Fruit fly (Drosophila melanogaster) whole organism, embryonic: ENCODE results near the gene CG8925.

ENCODE experiments used
- Abd-B ChIP-seq: fragments of 200-800 bp; sonication (Bioruptor generic); optimal IDR thresholded peaks from 2 replicates; lab custom pipeline; 2018; ENCODE audit warnings: missing biosample characterization, mild to moderate bottlenecking, missing genetic modification characterization, moderate library complexity
- Asciz ChIP-seq: fragments of 200-800 bp; sonication (Bioruptor generic); optimal IDR thresholded peaks from 2 replicates; lab custom pipeline; 2017; ENCODE audit warnings: missing biosample characterization, mild to moderate bottlenecking, missing genetic modification characterization, missing genetic modification reagents
- C15 ChIP-seq: fragments of 200-800 bp; sonication (Bioruptor generic); IDR thresholded peaks from 3 replicates; pipeline ENCODE4 v1.3.6; 2022; ENCODE audit warnings: missing biosample characterization, missing genetic modification characterization
- CG13287 ChIP-seq: fragments of 200-800 bp; sonication (Bioruptor generic); IDR thresholded peaks from 2 replicates; pipeline ENCODE4 v1.3.6; 2022; ENCODE audit warnings: missing biosample characterization, missing genetic modification characterization; ENCODE audit not compliant: partially characterized antibody
- CG14441 ChIP-seq: fragments of 200-800 bp; sonication (Bioruptor generic); IDR thresholded peaks from 2 replicates; pipeline ENCODE4 v1.3.6; 2022; ENCODE audit warnings: missing biosample characterization, missing genetic modification characterization
- CG15269 ChIP-seq: fragments of 200-800 bp; sonication (Bioruptor generic); optimal IDR thresholded peaks from 2 replicates; lab custom pipeline; 2018; ENCODE audit warnings: missing biosample characterization, mild to moderate bottlenecking, missing genetic modification characterization, moderate library complexity
- CG1647 ChIP-seq: fragments of 200-800 bp; sonication (Bioruptor generic); optimal IDR thresholded peaks from 3 replicates; lab custom pipeline; 2016; ENCODE audit warnings: missing biosample characterization, missing genetic modification characterization
- CG2199 ChIP-seq: fragments of 200-800 bp; sonication (Bioruptor generic); IDR thresholded peaks from 3 replicates; pipeline ENCODE4 v1.3.6; 2022; ENCODE audit warnings: missing biosample characterization, missing genetic modification characterization
- CG2678 ChIP-seq: fragments of 200-800 bp; sonication (Bioruptor generic); optimal IDR thresholded peaks from 3 replicates; lab custom pipeline; 2019; ENCODE audit warnings: missing biosample characterization, mild to moderate bottlenecking, missing genetic modification characterization, moderate library complexity
- CG2889 ChIP-seq: fragments of 200-800 bp; sonication (Bioruptor generic); IDR thresholded peaks from 3 replicates; pipeline ENCODE4 v1.3.6; 2022; ENCODE audit warnings: missing biosample characterization, missing genetic modification characterization
- CG3163 ChIP-seq: fragments of 200-800 bp; sonication (Bioruptor generic); optimal IDR thresholded peaks from 3 replicates; lab custom pipeline; 2016; ENCODE audit warnings: missing biosample characterization, missing genetic modification characterization
- CG34376 ChIP-seq: fragments of 200-800 bp; sonication (Bioruptor generic); optimal IDR thresholded peaks from 2 replicates; lab custom pipeline; 2018; ENCODE audit warnings: missing biosample characterization, mild to moderate bottlenecking, missing genetic modification characterization
- CG34422 ChIP-seq: fragments of 200-800 bp; sonication (Bioruptor generic); IDR thresholded peaks from 3 replicates; pipeline ENCODE4 v1.3.6; 2022; ENCODE audit warnings: missing biosample characterization, missing genetic modification characterization
- CG4282 ChIP-seq: fragments of 200-800 bp; sonication (Bioruptor generic); optimal IDR thresholded peaks from 2 replicates; lab custom pipeline; 2016; ENCODE audit warnings: missing biosample characterization, missing genetic modification characterization
- CG4360 ChIP-seq: fragments of 200-800 bp; sonication (Bioruptor generic); IDR thresholded peaks from 2 replicates; pipeline ENCODE4 v1.3.6; 2022; ENCODE audit warnings: missing biosample characterization, missing genetic modification characterization
- CG5245 ChIP-seq: fragments of 200-800 bp; sonication (Bioruptor generic); optimal IDR thresholded peaks from 3 replicates; lab custom pipeline; 2016; ENCODE audit warnings: missing biosample characterization, missing genetic modification characterization
- CG6254 ChIP-seq: fragments of 200-800 bp; sonication (Bioruptor generic); optimal IDR thresholded peaks from 3 replicates; lab custom pipeline; 2017; ENCODE audit warnings: mild to moderate bottlenecking, missing biosample characterization, missing genetic modification reagents, missing genetic modification characterization
- CG7786 ChIP-seq: fragments of 200-800 bp; sonication (Bioruptor generic); optimal IDR thresholded peaks from 2 replicates; lab custom pipeline; 2016; ENCODE audit warnings: missing biosample characterization, missing genetic modification characterization
- CG8281 ChIP-seq: fragments of 200-800 bp; sonication (Bioruptor generic); optimal IDR thresholded peaks from 2 replicates; lab custom pipeline; 2018; ENCODE audit warnings: missing biosample characterization, mild to moderate bottlenecking, missing genetic modification characterization, moderate library complexity
- CG9437 ChIP-seq: fragments of 200-800 bp; sonication (Bioruptor generic); optimal IDR thresholded peaks from 2 replicates; lab custom pipeline; 2018; ENCODE audit warnings: missing biosample characterization, mild to moderate bottlenecking, missing genetic modification characterization
- CG9932 ChIP-seq: fragments of 200-800 bp; sonication (Bioruptor generic); IDR thresholded peaks from 2 replicates; pipeline ENCODE4 v1.3.6; 2022; ENCODE audit warnings: missing biosample characterization, missing genetic modification characterization
- Camta ChIP-seq: fragments of 200-800 bp; sonication (Bioruptor generic); optimal IDR thresholded peaks from 2 replicates; lab custom pipeline; 2016; ENCODE audit warnings: missing biosample characterization, missing genetic modification characterization
- CkIIα-i1 ChIP-seq: fragments of 200-800 bp; sonication (Bioruptor generic); IDR thresholded peaks from 2 replicates; pipeline ENCODE4 v1.3.6; 2022; ENCODE audit warnings: missing biosample characterization, missing genetic modification characterization
- Dref ChIP-seq: fragments of 200-800 bp; sonication (Bioruptor generic); IDR thresholded peaks from 2 replicates; pipeline ENCODE4 v1.3.6; 2022; ENCODE audit warnings: missing biosample characterization, missing genetic modification characterization
- Hr3 ChIP-seq: fragments of 200-800 bp; sonication (Bioruptor generic); optimal IDR thresholded peaks from 3 replicates; lab custom pipeline; 2016; ENCODE audit warnings: missing biosample characterization, missing genetic modification characterization
- Kr ChIP-seq: fragments of 200-800 bp; sonication (Bioruptor generic); optimal IDR thresholded peaks from 2 replicates; lab custom pipeline; 2017; ENCODE audit warnings: missing biosample characterization, mild to moderate bottlenecking, missing genetic modification characterization
- NC2β ChIP-seq: fragments of 200-800 bp; sonication (Bioruptor generic); optimal IDR thresholded peaks from 2 replicates; lab custom pipeline; 2016; ENCODE audit warnings: missing biosample characterization, missing genetic modification characterization
- TFAM ChIP-seq: fragments of 200-800 bp; sonication (Bioruptor generic); optimal IDR thresholded peaks from 2 replicates; lab custom pipeline; 2017; ENCODE audit warnings: missing biosample characterization, missing genetic modification characterization, inconsistent platforms
- ac ChIP-seq: fragments of 200-800 bp; sonication (Bioruptor generic); optimal IDR thresholded peaks from 3 replicates; lab custom pipeline; 2017; ENCODE audit warnings: missing biosample characterization, mild to moderate bottlenecking, missing genetic modification characterization
- ara ChIP-seq: fragments of 200-800 bp; sonication (Bioruptor generic); IDR thresholded peaks from 2 replicates; pipeline ENCODE4 v1.3.6; 2022; ENCODE audit warnings: missing biosample characterization, missing genetic modification characterization
- ase ChIP-seq: fragments of 200-800 bp; sonication (Bioruptor generic); IDR thresholded peaks from 3 replicates; pipeline ENCODE4 v1.3.6; 2022; ENCODE audit warnings: missing biosample characterization, missing genetic modification characterization
- az2 ChIP-seq: fragments of 200-800 bp; sonication (Bioruptor generic); optimal IDR thresholded peaks from 3 replicates; lab custom pipeline; 2016; ENCODE audit warnings: missing biosample characterization, missing genetic modification characterization
- bsh ChIP-seq, 2 experiments: fragments of 200-800 bp; sonication (Bioruptor generic); optimal IDR thresholded peaks; 2 replicates each; lab custom pipeline; 2017 to 2018; ENCODE audit warnings: mild to moderate bottlenecking in 2 of 2, missing biosample characterization in 2 of 2, missing genetic modification characterization in 2 of 2, moderate library complexity in 1 of 2
- cg ChIP-seq: fragments of 200-800 bp; sonication (Bioruptor generic); optimal IDR thresholded peaks from 3 replicates; lab custom pipeline; 2019; ENCODE audit warnings: missing biosample characterization, mild to moderate bottlenecking, missing genetic modification characterization, moderate library complexity
- ems ChIP-seq: fragments of 200-800 bp; sonication (Bioruptor generic); optimal IDR thresholded peaks from 3 replicates; lab custom pipeline; 2016; ENCODE audit warnings: missing biosample characterization, missing genetic modification characterization
- fd64A ChIP-seq: fragments of 200-800 bp; sonication (Bioruptor generic); optimal IDR thresholded peaks from 3 replicates; lab custom pipeline; 2018; ENCODE audit warnings: missing biosample characterization, mild to moderate bottlenecking, missing genetic modification characterization
- fru ChIP-seq: fragments of >200 bp; optimal IDR thresholded peaks from 2 replicates; lab custom pipeline; 2017
- gem ChIP-seq: fragments of 200-800 bp; sonication (Bioruptor generic); optimal IDR thresholded peaks from 2 replicates; lab custom pipeline; 2019; ENCODE audit warnings: missing biosample characterization, mild to moderate bottlenecking, missing genetic modification characterization, moderate library complexity
- grn ChIP-seq: fragments of 200-800 bp; sonication (Bioruptor generic); optimal IDR thresholded peaks from 3 replicates; lab custom pipeline; 2017; ENCODE audit warnings: missing biosample characterization, missing genetic modification characterization
- jigr1 ChIP-seq: fragments of 200-800 bp; sonication (Bioruptor generic); IDR thresholded peaks from 3 replicates; pipeline ENCODE4 v1.3.6; 2022; ENCODE audit warnings: missing biosample characterization, missing genetic modification characterization
- lilli ChIP-seq: fragments of 200-800 bp; sonication (Bioruptor generic); optimal IDR thresholded peaks from 3 replicates; lab custom pipeline; 2016; ENCODE audit warnings: missing biosample characterization, missing genetic modification characterization
- maf-S ChIP-seq: fragments of 200-800 bp; sonication (Bioruptor generic); optimal IDR thresholded peaks from 2 replicates; lab custom pipeline; 2016; ENCODE audit warnings: missing biosample characterization, missing genetic modification characterization
- mam ChIP-seq: fragments of 200-800 bp; sonication (Bioruptor generic); optimal IDR thresholded peaks from 3 replicates; lab custom pipeline; 2016; ENCODE audit warnings: missing biosample characterization, missing genetic modification characterization
- nerfin-2 ChIP-seq: fragments of 200-800 bp; sonication (Bioruptor generic); IDR thresholded peaks from 2 replicates; pipeline ENCODE4 v1.3.6; 2022; ENCODE audit warnings: missing biosample characterization, missing genetic modification characterization; ENCODE audit not compliant: partially characterized antibody
- nmo ChIP-seq: fragments of 200-800 bp; sonication (Bioruptor generic); optimal IDR thresholded peaks from 2 replicates; lab custom pipeline; 2018; ENCODE audit warnings: missing biosample characterization, mild to moderate bottlenecking, missing genetic modification characterization, moderate library complexity
- otp ChIP-seq: fragments of 200-800 bp; sonication (Bioruptor generic); IDR thresholded peaks from 3 replicates; pipeline ENCODE4, ENCODE4 v1.3.6; 2022; ENCODE audit warnings: missing biosample characterization, missing genetic modification characterization
- pb ChIP-seq: fragments of 200-800 bp; sonication (Bioruptor generic); optimal IDR thresholded peaks from 3 replicates; lab custom pipeline; 2016; ENCODE audit warnings: missing biosample characterization, missing genetic modification characterization
- pita ChIP-seq: fragments of 200-800 bp; sonication (Bioruptor generic); optimal IDR thresholded peaks from 2 replicates; lab custom pipeline; 2017; ENCODE audit warnings: missing biosample characterization, mild to moderate bottlenecking, missing genetic modification characterization
- sna ChIP-seq: fragments of 200-800 bp; sonication (Bioruptor generic); IDR thresholded peaks from 2 replicates; pipeline ENCODE4 v1.3.6; 2022; ENCODE audit warnings: missing biosample characterization, missing genetic modification characterization; ENCODE audit not compliant: partially characterized antibody
- stwl ChIP-seq: fragments of 200-800 bp; sonication (Bioruptor generic); optimal IDR thresholded peaks from 3 replicates; lab custom pipeline; 2018; ENCODE audit warnings: missing biosample characterization, mild to moderate bottlenecking, missing genetic modification characterization, moderate library complexity
- wor ChIP-seq: fragments of 200-800 bp; sonication (Bioruptor generic); IDR thresholded peaks from 2 replicates; pipeline ENCODE4 v1.3.6; 2022; ENCODE audit warnings: missing biosample characterization, missing genetic modification characterization

The CG8925 gene

dm6 chr3R:16205155-16205778, 33.5 kb downstream of the CG8925 start, which contains the start of gene mtSSB (continued):
- TF ChIP-seq sna (GFP tag; lab: Robert Waterston, UW) (peak; percentile 100), fru (lab: Kevin White, UChicago) (no peak), CG2678 (tag; lab: Kevin White, UChicago) (peak; percentile 73), pb (GFP tag; lab: Kevin White, UChicago) (peak; percentile 70), pita (GFP tag; lab: Kevin White, UChicago) (peak; percentile 79), fd64A (GFP tag; lab: Kevin White, UChicago) (peak; percentile 15), mam (peak; percentile 81), bsh (GFP tag; optimal IDR thresholded peaks at IDR 0.05; lab: Kevin White, UChicago) (peak in 1 of 2 experiments; percentile 83), stwl (tag; lab: Kevin White, UChicago) (peak; percentile 80), CG4360 (peak; percentile 62), CG34422 (GFP tag; lab: Robert Waterston, UW) (peak; percentile 89), ase (GFP tag; lab: Robert Waterston, UW) (peak; percentile 91), Camta (GFP tag; lab: Kevin White, UChicago) (peak; percentile 87), NC2β (peak; percentile 92), CG15269 (tag; lab: Kevin White, UChicago) (peak; percentile 85), CkIIα-i1 (GFP tag; lab: Robert Waterston, UW) (no peak), Hr3 (GFP tag; lab: Kevin White, UChicago) (peak; percentile 90), CG14441 (GFP tag; lab: Robert Waterston, UW) (peak; percentile 93), Dref (GFP tag; lab: Robert Waterston, UW) (peak; percentile 78), jigr1 (GFP tag; lab: Robert Waterston, UW) (peak; percentile 46; the same call in 1 of the 3 replicates), az2 (GFP tag; lab: Kevin White, UChicago) (peak; percentile 92), gem (tag; lab: Kevin White, UChicago) (peak; percentile 80), CG13287 (GFP tag; lab: Robert Waterston, UW) (peak; percentile 100), CG2199 (GFP tag; lab: Robert Waterston, UW) (peak; percentile 97), CG4282 (GFP tag; lab: Kevin White, UChicago) (peak; percentile 59), nmo (peak; percentile 76), ara (GFP tag; lab: Robert Waterston, UW) (peak; percentile 80), ems (peak; percentile 65), CG8281 (tag; lab: Kevin White, UChicago) (peak; percentile 40), C15 (GFP tag; lab: Robert Waterston, UW) (no peak), grn (GFP tag; lab: Kevin White, UChicago) (peak; percentile 69), CG34376 (GFP tag; lab: Kevin White, UChicago) (peak; percentile 82), maf-S (GFP tag; lab: Kevin White, UChicago) (peak; percentile 73), ac (GFP tag; lab: Kevin White, UChicago) (peak; percentile 53), wor (GFP tag; lab: Robert Waterston, UW) (peak; percentile 66), CG5245 (GFP tag; lab: Kevin White, UChicago) (peak; percentile 96), Abd-B (GFP tag; lab: Kevin White, UChicago) (peak; percentile 46), lilli (GFP tag; lab: Kevin White, UChicago) (peak; percentile 93), nerfin-2 (GFP tag; lab: Robert Waterston, UW) (peak; percentile 99), CG3163 (GFP tag; lab: Kevin White, UChicago) (peak; percentile 66), TFAM (GFP tag; lab: Kevin White, UChicago) (peak; percentile 13), CG7786 (GFP tag; lab: Kevin White, UChicago) (peak; percentile 69), Kr (peak; percentile 41), CG6254 (GFP tag; lab: Kevin White, UChicago) (peak; percentile 25), CG2889 (peak; percentile 72), CG9932 (peak; percentile 91), CG1647 (GFP tag; lab: Kevin White, UChicago) (peak; percentile 73), Asciz (GFP tag; lab: Kevin White, UChicago) (peak; percentile 68), CG9437 (GFP tag; lab: Kevin White, UChicago) (peak; percentile 37), otp (GFP tag; lab: Robert Waterston, UW) (peak; percentile 95), cg (peak; percentile 63)
